Fruit fly (Drosophila melanogaster) whole organism, pupa: ENCODE data around the gene Rtnl1.

Experiments used
- CG12605 ChIP-seq: fragments of 200-800 bp; sonication (Bioruptor generic); IDR thresholded peaks from 2 replicates; pipeline ENCODE4 v1.3.6; 2022; ENCODE audit warnings: missing biosample characterization, missing genetic modification characterization
- CG17806 ChIP-seq: fragments of 200-800 bp; sonication (Bioruptor generic); optimal IDR thresholded peaks from 2 replicates; lab custom pipeline; 2018; ENCODE audit warnings: missing biosample characterization, mild to moderate bottlenecking, missing genetic modification characterization, moderate library complexity
- CG32121 ChIP-seq: fragments of 200-800 bp; sonication (Bioruptor generic); IDR thresholded peaks from 2 replicates; pipeline ENCODE4 v1.3.6; 2022; ENCODE audit warnings: missing biosample characterization, missing genetic modification characterization
- CG4496 ChIP-seq: fragments of 200-800 bp; sonication (Bioruptor generic); IDR thresholded peaks from 3 replicates; pipeline ENCODE4 v1.3.6; 2022; ENCODE audit warnings: missing biosample characterization, missing genetic modification characterization
- CG8301 ChIP-seq: fragments of 200-800 bp; sonication (Bioruptor generic); optimal IDR thresholded peaks from 2 replicates; lab custom pipeline; 2018; ENCODE audit warnings: missing biosample characterization, mild to moderate bottlenecking, missing genetic modification characterization
- CG9948 ChIP-seq: fragments of 200-800 bp; sonication (Bioruptor generic); optimal IDR thresholded peaks from 2 replicates; lab custom pipeline; 2018; ENCODE audit warnings: missing biosample characterization, mild to moderate bottlenecking, missing genetic modification characterization, moderate library complexity
- D1 ChIP-seq: fragments of 200-800 bp; sonication (Bioruptor generic); optimal IDR thresholded peaks from 2 replicates; lab custom pipeline; 2018; ENCODE audit warnings: missing biosample characterization, mild to moderate bottlenecking, missing genetic modification characterization, moderate library complexity
- EcR ChIP-seq: fragments of 200-800 bp; sonication (Bioruptor generic); optimal IDR thresholded peaks from 3 replicates; lab custom pipeline; 2019; ENCODE audit warnings: missing biosample characterization, missing genetic modification characterization, mild to moderate bottlenecking, moderate library complexity, missing genetic modification reagents
- Pif1A ChIP-seq: fragments of 200-800 bp; sonication (Bioruptor generic); optimal IDR thresholded peaks from 3 replicates; lab custom pipeline; 2016; ENCODE audit warnings: missing biosample characterization, missing genetic modification characterization
- Pif1B ChIP-seq: fragments of 200-800 bp; sonication (Bioruptor generic); optimal IDR thresholded peaks from 3 replicates; lab custom pipeline; 2016; ENCODE audit warnings: missing biosample characterization, missing genetic modification characterization
- Snoo ChIP-seq: fragments of 200-800 bp; sonication (Bioruptor generic); optimal IDR thresholded peaks from 3 replicates; lab custom pipeline; 2017; ENCODE audit warnings: missing biosample characterization, mild to moderate bottlenecking, missing genetic modification characterization, inconsistent platforms
- fd96Ca ChIP-seq: fragments of 200-800 bp; sonication (Bioruptor generic); IDR thresholded peaks from 3 replicates; pipeline ENCODE4 v1.3.6; 2022; ENCODE audit warnings: missing biosample characterization, missing genetic modification characterization
- gl ChIP-seq: fragments of 200-800 bp; sonication (Bioruptor generic); optimal IDR thresholded peaks from 2 replicates; lab custom pipeline; 2018; ENCODE audit warnings: missing biosample characterization, mild to moderate bottlenecking, missing genetic modification characterization
- rn ChIP-seq: fragments of 200-800 bp; sonication (Bioruptor generic); IDR thresholded peaks from 2 replicates; pipeline ENCODE4 v1.3.6; 2022; ENCODE audit warnings: missing biosample characterization, missing genetic modification characterization

DNA sequence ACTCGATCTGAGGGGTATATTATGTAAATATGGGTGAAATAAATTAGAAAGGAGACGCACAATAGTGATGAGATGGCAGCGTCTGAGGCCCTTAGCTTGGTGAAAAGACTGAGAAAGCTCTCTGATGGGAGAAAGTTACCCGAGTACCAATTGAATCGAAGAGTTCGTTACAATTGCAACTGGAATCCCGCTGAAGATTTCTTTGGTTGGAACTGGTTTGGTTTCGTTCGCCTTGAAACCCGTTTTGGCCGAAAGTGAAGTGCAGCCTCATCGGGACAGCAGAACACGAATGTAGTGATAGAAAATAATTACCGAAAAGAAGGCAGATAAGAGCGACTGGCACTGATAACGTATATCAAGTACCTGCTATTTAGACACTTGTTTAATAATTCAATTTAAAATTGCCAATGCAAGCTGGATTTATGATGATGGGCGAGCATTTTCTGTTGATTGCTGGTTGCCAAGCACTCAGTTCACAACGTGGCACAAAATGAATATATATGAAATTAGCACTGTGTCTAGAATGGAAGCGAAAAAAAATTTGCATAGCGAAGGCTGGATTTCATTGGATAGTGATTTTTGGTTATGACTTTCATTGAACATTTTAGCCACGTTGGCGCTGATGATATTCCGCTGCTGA lies 13.1 kb downstream of the Rtnl1 start:
- TF ChIP-seq EcR (GFP tag; lab: Kevin White, UChicago), result no peak
- TF ChIP-seq CG8301, result no peak
- TF ChIP-seq CG17806 (tag; lab: Kevin White, UChicago), result no peak
- TF ChIP-seq Snoo (tag; lab: Kevin White, UChicago), result no peak
- TF ChIP-seq CG32121 (GFP tag; lab: Robert Waterston, UW), result no peak
- no peak for TF ChIP-seq CG4496 (GFP tag; lab: Robert Waterston, UW)
- no peak for TF ChIP-seq CG12605 (GFP tag; lab: Robert Waterston, UW)
- TF ChIP-seq fd96Ca, result no peak
- no peak for TF ChIP-seq gl (tag; lab: Kevin White, UChicago)
- TF ChIP-seq D1, result no peak
- no peak for TF ChIP-seq Pif1B (GFP tag; lab: Kevin White, UChicago)
- TF ChIP-seq Pif1A (GFP tag; lab: Kevin White, UChicago), result no peak
- TF ChIP-seq CG9948 (tag; lab: Kevin White, UChicago), result no peak
- no peak for TF ChIP-seq rn (GFP tag; lab: Robert Waterston, UW)
